Fruit fly (Drosophila melanogaster): ENCODE measurements around the gene RPA2.

The RPA2 gene

DNA sequence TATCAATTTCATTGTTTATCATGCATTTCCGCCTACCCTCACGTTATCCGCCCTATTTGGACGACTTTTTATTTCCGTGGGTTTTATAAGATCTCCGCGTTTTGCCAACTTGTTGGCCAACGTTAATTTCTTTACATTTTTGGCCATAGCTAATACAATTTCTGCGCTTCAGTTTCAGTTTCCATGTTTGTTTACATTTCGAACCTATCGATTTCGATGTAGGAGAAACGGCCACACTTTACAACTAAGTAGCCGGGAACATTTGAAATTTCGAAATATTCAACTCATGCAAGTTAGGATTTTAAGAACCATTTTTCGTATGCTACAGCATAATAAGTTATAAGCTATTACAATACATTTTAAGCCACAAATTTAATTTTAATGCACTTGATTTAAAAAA lies 1.7 kb upstream of the RPA2 start, which contains the start of gene Nthl1:
Nthl1 (minus strand) TSS at position 208 of the 400 bp plus-strand sequence.
- TF ChIP-seq Clk (GFP tag; optimal IDR thresholded peaks at IDR 0.05), result no peak
- no peak for TF ChIP-seq kay (GFP tag; ENCODE audit: borderline replicate concordance)
- no peak for TF ChIP-seq cic (GFP tag; optimal IDR thresholded peaks at IDR 0.05)
- TF ChIP-seq toe (GFP tag; optimal IDR thresholded peaks at IDR 0.05), result no peak
- no peak for TF ChIP-seq CG5204 (GFP tag; optimal IDR thresholded peaks at IDR 0.05)
- no peak for TF ChIP-seq CG1620 (GFP tag; optimal IDR thresholded peaks at IDR 0.05)
- TF ChIP-seq cnc (optimal IDR thresholded peaks at IDR 0.05), result no peak
- no peak for TF ChIP-seq pad (GFP tag; optimal IDR thresholded peaks at IDR 0.05)
- TF ChIP-seq CG12768 (GFP tag; optimal IDR thresholded peaks at IDR 0.05), result no peak
- no peak for TF ChIP-seq CG7101 (tag; optimal IDR thresholded peaks at IDR 0.05)
- TF ChIP-seq tj (GFP tag; optimal IDR thresholded peaks at IDR 0.05), result no peak
- TF ChIP-seq Mnt (GFP tag; optimal IDR thresholded peaks at IDR 0.05), result no peak
- no peak for TF ChIP-seq ovo (GFP tag; optimal IDR thresholded peaks at IDR 0.05)

- TF ChIP-seq CG12768 (GFP tag; optimal IDR thresholded peaks at IDR 0.05), result no peak
- no peak for TF ChIP-seq CG7101 (tag; optimal IDR thresholded peaks at IDR 0.05)
- no peak for TF ChIP-seq CG11617 (GFP tag; optimal IDR thresholded peaks at IDR 0.05)
- TF ChIP-seq bab1 (GFP tag; optimal IDR thresholded peaks at IDR 0.05), result no peak
- no peak for TF ChIP-seq Mnt (GFP tag; optimal IDR thresholded peaks at IDR 0.05)
- no peak for TF ChIP-seq tj (GFP tag; optimal IDR thresholded peaks at IDR 0.05)
- no peak for TF ChIP-seq kay (GFP tag; ENCODE audit: borderline replicate concordance)
- no peak for TF ChIP-seq ovo (GFP tag; optimal IDR thresholded peaks at IDR 0.05)
- no peak for TF ChIP-seq pad (GFP tag; optimal IDR thresholded peaks at IDR 0.05)
- TF ChIP-seq Hr96 (GFP tag; optimal IDR thresholded peaks at IDR 0.05), result no peak
Measured at dm6 chr2L:20923088-20923571, 2.8 kb downstream of the RPA2 start.

dm6 chr2L:20922196-20923087 lies 3.5 kb downstream of the RPA2 start, which contains the start of gene Mtp:
Mtp (minus strand) TSS chr2L:20922876.
- TF ChIP-seq cic (GFP tag; optimal IDR thresholded peaks at IDR 0.05) (peak; percentile 32), Hr96 (GFP tag; optimal IDR thresholded peaks at IDR 0.05) (peak; percentile 64), toe (GFP tag; optimal IDR thresholded peaks at IDR 0.05) (peak; percentile 46), cnc (optimal IDR thresholded peaks at IDR 0.05) (no peak), Clk (GFP tag; optimal IDR thresholded peaks at IDR 0.05) (no peak), CG11617 (GFP tag; optimal IDR thresholded peaks at IDR 0.05) (peak; percentile 66), Crg-1 (GFP tag; optimal IDR thresholded peaks at IDR 0.05) (peak; percentile 21), Mnt (GFP tag; optimal IDR thresholded peaks at IDR 0.05) (peak; percentile 22), CG7101 (tag; optimal IDR thresholded peaks at IDR 0.05) (peak; percentile 68), ovo (GFP tag; optimal IDR thresholded peaks at IDR 0.05) (no peak), CG12768 (GFP tag; optimal IDR thresholded peaks at IDR 0.05) (peak; percentile 45), CG1620 (GFP tag; optimal IDR thresholded peaks at IDR 0.05) (peak; percentile 37), CG33017 (tag; optimal IDR thresholded peaks at IDR 0.05) (peak; percentile 48), CG14711 (tag; optimal IDR thresholded peaks at IDR 0.05) (peak; percentile 3), kay (GFP tag; ENCODE audit: borderline replicate concordance) (peak; percentile 42), bab1 (GFP tag; optimal IDR thresholded peaks at IDR 0.05) (peak; percentile 69), CG7045 (GFP tag; optimal IDR thresholded peaks at IDR 0.05) (peak; percentile 63), tj (GFP tag; optimal IDR thresholded peaks at IDR 0.05) (peak; percentile 12), CG5204 (GFP tag; optimal IDR thresholded peaks at IDR 0.05) (no peak), pad (GFP tag; optimal IDR thresholded peaks at IDR 0.05) (peak; percentile 9)

dm6 chr2L:20918733-20919132 lies 7.2 kb downstream of the RPA2 start, which contains the start of the genes CG43739 and sky:
CG43739 (minus strand) TSS chr2L:20918931.
sky (minus strand) TSS chr2L:20918931.
- TF ChIP-seq Clk (GFP tag; optimal IDR thresholded peaks at IDR 0.05) (no peak), bab1 (GFP tag; optimal IDR thresholded peaks at IDR 0.05) (peak; percentile 8), cnc (optimal IDR thresholded peaks at IDR 0.05) (no peak), cic (GFP tag; optimal IDR thresholded peaks at IDR 0.05) (peak; percentile 76), CG12768 (GFP tag; optimal IDR thresholded peaks at IDR 0.05) (peak; percentile 3), ovo (GFP tag; optimal IDR thresholded peaks at IDR 0.05) (no peak), CG7101 (tag; optimal IDR thresholded peaks at IDR 0.05) (peak; percentile 2), CG14711 (tag; optimal IDR thresholded peaks at IDR 0.05) (peak; percentile 11), pad (GFP tag; optimal IDR thresholded peaks at IDR 0.05) (peak; percentile 3)

dm6 chr2L:20918056-20918674 lies 7.8 kb downstream of the RPA2 start:
- TF ChIP-seq CG7101 (tag; optimal IDR thresholded peaks at IDR 0.05), result peak; percentile 69
- no peak for TF ChIP-seq CG14711 (tag; optimal IDR thresholded peaks at IDR 0.05)
- no peak for TF ChIP-seq ovo (GFP tag; optimal IDR thresholded peaks at IDR 0.05)
- peak; percentile 72 for TF ChIP-seq CG7045 (GFP tag; optimal IDR thresholded peaks at IDR 0.05)
- peak; percentile 68 for TF ChIP-seq Hr96 (GFP tag; optimal IDR thresholded peaks at IDR 0.05)
- no peak for TF ChIP-seq kay (GFP tag; ENCODE audit: borderline replicate concordance)
- TF ChIP-seq CG33017 (tag; optimal IDR thresholded peaks at IDR 0.05), result peak; percentile 79
- no peak for TF ChIP-seq CG12768 (GFP tag; optimal IDR thresholded peaks at IDR 0.05)
- no peak for TF ChIP-seq pad (GFP tag; optimal IDR thresholded peaks at IDR 0.05)
- TF ChIP-seq cic (GFP tag; optimal IDR thresholded peaks at IDR 0.05), result peak; percentile 8
- TF ChIP-seq tj (GFP tag; optimal IDR thresholded peaks at IDR 0.05), result peak; percentile 35
- no peak for TF ChIP-seq CG5204 (GFP tag; optimal IDR thresholded peaks at IDR 0.05)
- peak; percentile 63 for TF ChIP-seq CG11617 (GFP tag; optimal IDR thresholded peaks at IDR 0.05)
- TF ChIP-seq Crg-1 (GFP tag; optimal IDR thresholded peaks at IDR 0.05), result no peak
- TF ChIP-seq Clk (GFP tag; optimal IDR thresholded peaks at IDR 0.05), result peak; percentile 46
- no peak for TF ChIP-seq cnc (optimal IDR thresholded peaks at IDR 0.05)
- TF ChIP-seq CG1620 (GFP tag; optimal IDR thresholded peaks at IDR 0.05), result no peak
- peak; percentile 72 for TF ChIP-seq toe (GFP tag; optimal IDR thresholded peaks at IDR 0.05)
- TF ChIP-seq Mnt (GFP tag; optimal IDR thresholded peaks at IDR 0.05), result peak; percentile 46
- peak; percentile 85 for TF ChIP-seq bab1 (GFP tag; optimal IDR thresholded peaks at IDR 0.05)
